Worm (Caenorhabditis elegans) whole organism, midembryonic: ENCODE measurements around the gene C01G5.7.

Source experiments
- cog-1 ChIP-seq: sonication (generic microtip); optimal IDR thresholded peaks from 2 replicates; lab custom pipeline; 2016; ENCODE audit warnings: missing genetic modification characterization, missing compliant biosample characterization
- flt-1 ChIP-seq: fragments of 200-800 bp; sonication (Bioruptor generic); IDR thresholded peaks from 2 replicates; pipeline ENCODE4 v1.3.6; 2022; ENCODE audit warnings: missing genetic modification characterization, missing compliant biosample characterization
- klf-2 ChIP-seq: fragments of 200-800 bp; sonication (Bioruptor generic); conservative IDR thresholded peaks from 2 replicates; pipeline ENCODE4 v1.3.6; 2022; ENCODE audit warnings: missing genetic modification reagents, missing genetic modification characterization, missing compliant biosample characterization
- med-1 ChIP-seq: sonication (generic microtip); optimal IDR thresholded peaks from 2 replicates; lab custom pipeline; 2017; ENCODE audit warnings: missing genetic modification characterization, mild to moderate bottlenecking, missing compliant biosample characterization, antibody characterized with exemption, missing genetic modification reagents; ENCODE audit not compliant: insufficient read depth
- ref-1 ChIP-seq: fragments of 200-800 bp; sonication (Bioruptor generic); conservative IDR thresholded peaks from 2 replicates; pipeline ENCODE4 v1.3.6; 2022; ENCODE audit warnings: missing genetic modification reagents, missing genetic modification characterization, missing compliant biosample characterization
- tab-1 ChIP-seq: fragments of 200-800 bp; sonication (Bioruptor generic); IDR thresholded peaks from 2 replicates; pipeline ENCODE4 v1.3.6; 2022; ENCODE audit warnings: missing genetic modification characterization, missing compliant biosample characterization
- ztf-23 ChIP-seq: fragments of 200-800 bp; sonication (Bioruptor generic); IDR thresholded peaks from 2 replicates; pipeline ENCODE4 v1.3.6; 2022; ENCODE audit warnings: missing genetic modification reagents, missing genetic modification characterization, missing compliant biosample characterization
- ztf-29 ChIP-seq: fragments of 200-800 bp; sonication (Bioruptor generic); IDR thresholded peaks from 2 replicates; pipeline ENCODE4 v1.3.6; 2022; ENCODE audit warnings: missing genetic modification reagents, missing genetic modification characterization, missing compliant biosample characterization

DNA sequence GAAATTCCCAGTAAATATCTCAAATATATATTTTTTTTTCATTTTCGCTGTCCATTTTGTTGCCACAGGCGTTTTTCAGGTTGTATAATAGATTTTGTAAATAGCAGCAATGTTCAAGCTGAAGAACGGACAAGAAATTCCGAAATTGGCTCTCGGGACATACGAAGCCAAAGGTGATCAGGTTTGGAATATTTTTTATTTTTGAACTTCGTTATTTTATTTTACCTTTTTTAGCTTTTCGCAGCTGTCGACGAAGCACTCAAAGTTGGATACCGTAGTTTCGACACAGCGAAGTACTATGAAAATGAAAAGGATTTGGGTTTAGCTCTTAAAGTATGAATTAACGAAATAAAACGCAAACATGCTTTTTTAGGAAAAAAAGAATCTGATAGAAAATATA is 6.6 kb downstream of the C01G5.7 start, which contains the start of gene C01G5.5:
- TF ChIP-seq flt-1 (no peak), med-1 (GFP tag; lab: Kevin White, UChicago) (no peak), ztf-23 (no peak), ztf-29 (GFP tag; lab: Robert Waterston, UW) (no peak), cog-1 (tag; lab: Kevin White, UChicago) (no peak), klf-2 (GFP tag; lab: Robert Waterston, UW) (no peak), ref-1 (GFP tag; lab: Robert Waterston, UW) (no peak), tab-1 (GFP tag; lab: Robert Waterston, UW) (no peak)
